Fruit fly (Drosophila melanogaster) S2 (cell line): ENCODE data around the gene Tmtc1.

ENCODE experiments used
- CG8478 ChIP-seq: fragments of >200 bp; optimal IDR thresholded peaks from 2 replicates; lab custom pipeline; 2018
- CTCF ChIP-seq, 2 experiments: fragments of >200 bp; optimal IDR thresholded peaks; 2 replicates each; lab custom pipeline; 2018

DNA sequence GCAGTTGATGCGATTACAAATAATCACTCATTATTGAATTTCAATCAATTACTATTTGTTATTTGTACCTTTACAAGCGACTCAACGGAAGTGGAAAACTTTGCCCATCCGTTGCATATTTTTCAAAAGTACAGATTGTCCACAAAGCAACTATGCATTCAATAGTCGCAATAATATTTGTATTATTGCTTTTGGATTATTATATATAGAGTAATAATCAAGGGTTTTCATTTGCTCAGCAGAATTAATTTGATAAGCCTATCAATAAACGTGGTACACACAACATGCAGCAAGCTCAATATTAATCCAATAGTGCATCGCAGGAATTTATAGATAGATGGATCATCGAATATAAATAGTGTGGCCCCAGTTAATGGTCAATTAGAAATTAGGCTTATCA lies 51.0 kb downstream of the Tmtc1 start:
- no peak for TF ChIP-seq CG8478 (lab: Kevin White, UChicago)
- no peak for TF ChIP-seq CTCF (optimal IDR thresholded peaks at IDR 0.05; lab: Kevin White, UChicago)
